Worm (Caenorhabditis elegans): ENCODE results near the gene klp-3.

DNA sequence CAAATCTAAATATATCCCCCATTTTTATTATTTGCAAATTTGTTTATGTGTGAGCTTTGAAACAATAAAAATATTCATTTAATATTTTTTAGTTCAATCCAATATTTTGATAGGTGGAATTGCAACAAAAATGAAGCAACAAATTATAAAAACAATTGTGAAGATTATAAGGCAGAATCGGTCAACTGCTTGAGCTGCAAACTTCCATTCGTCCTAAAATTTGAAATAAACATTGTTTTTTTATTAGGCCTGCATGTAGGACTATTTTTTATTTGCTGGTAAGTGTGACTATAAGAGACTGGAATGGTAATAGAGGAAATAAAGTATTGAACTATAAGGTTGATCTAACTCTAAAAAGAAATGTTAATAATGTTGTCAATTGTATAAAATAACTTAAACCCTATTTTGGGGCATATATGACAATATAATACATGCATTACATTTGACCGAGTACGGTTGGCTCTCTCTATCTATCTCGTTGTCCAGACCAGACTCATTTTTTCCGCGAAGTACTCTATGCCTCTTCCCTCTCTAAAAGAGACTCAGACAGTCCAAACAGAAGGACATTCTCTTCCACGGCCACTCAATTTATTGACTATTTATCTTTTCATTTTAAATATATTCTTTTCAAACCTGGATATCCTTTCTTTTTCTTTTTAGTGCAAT, 3.6 kb downstream of the klp-3 start, which contains the start of gene T09A5.4:
- TF ChIP-seq ceh-13 (GFP tag; optimal IDR thresholded peaks at IDR 0.05) (no peak), tra-4 (tag; optimal IDR thresholded peaks at IDR 0.05) (no peak), ama-1 (optimal IDR thresholded peaks at IDR 0.05) (no peak), flt-1 (GFP tag; IDR thresholded peaks at IDR 0.05) (no peak), ets-7 (tag; optimal IDR thresholded peaks at IDR 0.05) (no peak), F13C5.2 (tag; optimal IDR thresholded peaks at IDR 0.05) (no peak), sea-1 (GFP tag; conservative IDR thresholded peaks at IDR 0.05) (no peak), B0310.2 (tag; optimal IDR thresholded peaks at IDR 0.05) (no peak), scrt-1 (GFP tag; IDR thresholded peaks at IDR 0.05) (no peak), pes-1 (GFP tag; IDR thresholded peaks at IDR 0.05) (no peak)

Data from whole organism, early embryonic.